Fruit fly (Drosophila melanogaster) Kc167 (cell line): ENCODE data around the gene Mhcl.

ENCODE experiments used
- Myc ChIP-seq: fragments of >200 bp; optimal IDR thresholded peaks from 2 replicates; lab custom pipeline; 2017; ENCODE audit warnings: missing external identifiers
- Sin3A ChIP-seq: fragments of >200 bp; optimal IDR thresholded peaks from 2 replicates; lab custom pipeline; 2018; ENCODE audit warnings: missing external identifiers
- h ChIP-seq: fragments of >200 bp; optimal IDR thresholded peaks from 3 replicates; lab custom pipeline; 2018; ENCODE audit warnings: missing external identifiers
- psq ChIP-seq: fragments of >200 bp; optimal IDR thresholded peaks from 2 replicates; lab custom pipeline; 2017; ENCODE audit warnings: missing external identifiers

DNA sequence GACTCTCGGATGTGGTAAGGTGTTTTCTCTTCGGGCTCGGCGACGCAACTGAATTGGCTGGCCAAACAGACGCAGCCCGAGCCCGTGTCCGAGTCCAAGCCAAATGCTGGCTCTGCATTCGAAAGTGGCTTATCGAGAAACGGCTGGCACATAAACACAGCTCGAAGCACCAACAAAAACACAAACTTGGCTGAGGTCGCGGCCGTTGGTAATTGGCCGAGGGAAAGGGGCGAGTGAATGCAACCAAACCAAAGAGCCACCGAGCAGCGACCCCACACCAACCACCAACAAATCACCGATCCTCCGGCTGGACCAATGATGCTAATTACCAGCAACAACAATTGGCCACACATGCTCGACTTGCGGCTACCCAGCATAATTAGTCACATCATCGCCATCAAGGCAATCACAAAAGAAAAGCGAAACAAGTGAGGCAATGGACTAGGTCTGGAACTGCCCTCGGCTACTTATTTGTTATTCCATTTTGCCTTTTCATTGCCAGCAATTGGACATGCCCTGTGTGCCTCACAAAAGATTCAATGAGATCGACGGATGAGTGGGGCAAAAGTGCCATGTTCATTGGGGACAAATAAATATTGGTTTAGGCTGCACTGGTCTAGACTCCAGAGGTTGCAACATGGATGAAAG, 17.5 kb downstream of the Mhcl start, which contains the start of gene CG32855:
- TF ChIP-seq Sin3A (lab: Kevin White, UChicago), result no peak
- no peak for TF ChIP-seq psq (lab: Kevin White, UChicago)
- TF ChIP-seq h (lab: Kevin White, UChicago), result no peak
- no peak for TF ChIP-seq Myc (lab: Kevin White, UChicago)
